Fruit fly (Drosophila melanogaster): ENCODE data around the gene Grl36b.

Grl36b gene

dm6 chr2L:18121367-18122230 is 4.0 kb downstream of the Grl36b start (continued):
- TF ChIP-seq ato (GFP tag; IDR thresholded peaks at IDR 0.05; ENCODE audit: partially characterized antibody) (no peak), BtbVII (GFP tag; optimal IDR thresholded peaks at IDR 0.05) (no peak), CG7271 (tag; optimal IDR thresholded peaks at IDR 0.05) (no peak), ind (GFP tag; optimal IDR thresholded peaks at IDR 0.05) (peak; percentile 68), bigmax (GFP tag; optimal IDR thresholded peaks at IDR 0.05) (no peak), lab (GFP tag; optimal IDR thresholded peaks at IDR 0.05) (peak; percentile 68), CG7357 (GFP tag; IDR thresholded peaks at IDR 0.05) (peak; percentile 65; the same call in 2 of the 3 replicates), Side (GFP tag; optimal IDR thresholded peaks at IDR 0.05) (peak; percentile 29), Nf-YB (GFP tag; optimal IDR thresholded peaks at IDR 0.05) (no peak), hkb (optimal IDR thresholded peaks at IDR 0.05) (no peak), hkb (GFP tag; IDR thresholded peaks at IDR 0.05) (peak; percentile 28; the same call in 1 of the 2 replicates), gfzf (GFP tag; optimal IDR thresholded peaks at IDR 0.05) (no peak), CG4617 (GFP tag; optimal IDR thresholded peaks at IDR 0.05; ENCODE audit: borderline replicate concordance) (no peak), CG4707 (GFP tag; optimal IDR thresholded peaks at IDR 0.05) (no peak), tio (GFP tag; optimal IDR thresholded peaks at IDR 0.05) (peak; percentile 15), CG11093 (GFP tag; IDR thresholded peaks at IDR 0.05) (no peak), Doc2 (GFP tag; IDR thresholded peaks at IDR 0.05) (no peak), Camta (GFP tag; optimal IDR thresholded peaks at IDR 0.05) (peak; percentile 28), Elba2 (GFP tag; optimal IDR thresholded peaks at IDR 0.05) (no peak), Ets97D (GFP tag; optimal IDR thresholded peaks at IDR 0.05) (peak; percentile 14), Myb (GFP tag; optimal IDR thresholded peaks at IDR 0.05) (peak; percentile 10), CG1647 (GFP tag; optimal IDR thresholded peaks at IDR 0.05) (peak; percentile 35), CG10147 (GFP tag; optimal IDR thresholded peaks at IDR 0.05) (peak; percentile 11), grau (tag; optimal IDR thresholded peaks at IDR 0.05) (peak; percentile 49), H15 (GFP tag; IDR thresholded peaks at IDR 0.05) (0 out of 3 replicates have a peak, but pooled peaks have one; percentile 24), ac (GFP tag; optimal IDR thresholded peaks at IDR 0.05) (no peak), Xrp1 (GFP tag; IDR thresholded peaks at IDR 0.05) (peak; percentile 64), CG12769 (tag; optimal IDR thresholded peaks at IDR 0.05) (peak; percentile 65), TFAM (GFP tag; optimal IDR thresholded peaks at IDR 0.05) (no peak), scrt (GFP tag; optimal IDR thresholded peaks at IDR 0.05) (peak; percentile 17), jing (GFP tag; optimal IDR thresholded peaks at IDR 0.05) (peak; percentile 25), sqz (GFP tag; optimal IDR thresholded peaks at IDR 0.05) (no peak), CG8359 (GFP tag; optimal IDR thresholded peaks at IDR 0.05; ENCODE audit: borderline replicate concordance) (no peak), bab2 (GFP tag; optimal IDR thresholded peaks at IDR 0.05) (peak; percentile 20), dpn (GFP tag; optimal IDR thresholded peaks at IDR 0.05) (peak; percentile 33 to 36), Med (GFP tag) (peak; percentile 92), Xbp1 (GFP tag; optimal IDR thresholded peaks at IDR 0.05) (peak; percentile 53), CG4730 (GFP tag; IDR thresholded peaks at IDR 0.05) (no peak), esg (GFP tag; conservative IDR thresholded peaks at IDR 0.05) (peak; percentile 34; the same call in 1 of the 2 replicates), BEAF-32 (GFP tag; optimal IDR thresholded peaks at IDR 0.05) (no peak), shn (GFP tag; optimal IDR thresholded peaks at IDR 0.05) (peak; percentile 7), CG13894 (tag; optimal IDR thresholded peaks at IDR 0.05) (no peak), CG15696 (tag; optimal IDR thresholded peaks at IDR 0.05) (no peak), Mad (GFP tag; optimal IDR thresholded peaks at IDR 0.05) (no peak), Hmr (GFP tag; optimal IDR thresholded peaks at IDR 0.05) (peak; percentile 43), Hr39 (optimal IDR thresholded peaks at IDR 0.05) (no peak), danr (GFP tag; IDR thresholded peaks at IDR 0.05) (0 out of 2 replicates have a peak, but pooled peaks have one; percentile 18), CG11504 (tag; optimal IDR thresholded peaks at IDR 0.05) (peak; percentile 52), GATAe (GFP tag; conservative IDR thresholded peaks at IDR 0.05) (no peak)
